Worm (Caenorhabditis elegans) whole organism, L1 larva: ENCODE results near the gene krr-1.

Source experiments
- C04F5.9 ChIP-seq: sonication (generic microtip); optimal IDR thresholded peaks from 2 replicates; lab custom pipeline; 2016; ENCODE audit warnings: missing genetic modification characterization, missing compliant biosample characterization
- C34B4.2 ChIP-seq: sonication (generic microtip); optimal IDR thresholded peaks from 2 replicates; lab custom pipeline; 2017; ENCODE audit warnings: mild to moderate bottlenecking, missing genetic modification characterization, missing compliant biosample characterization
- F16B12.6 ChIP-seq: fragments of 150-350 bp; optimal IDR thresholded peaks from 2 replicates; lab custom pipeline; 2014; ENCODE audit warnings: missing biosample characterization, missing genetic modification characterization
- Y116A8C.19 ChIP-seq: sonication (generic microtip); optimal IDR thresholded peaks from 2 replicates; lab custom pipeline; 2016; ENCODE audit warnings: missing compliant biosample characterization, missing genetic modification characterization, borderline replicate concordance
- aha-1 ChIP-seq: fragments of 150-350 bp; optimal IDR thresholded peaks from 2 replicates; lab custom pipeline; 2014; ENCODE audit warnings: missing biosample characterization, missing genetic modification characterization
- alr-1 ChIP-seq: fragments of 200-800 bp; sonication (Bioruptor generic); optimal IDR thresholded peaks from 2 replicates; lab custom pipeline; 2018; ENCODE audit warnings: borderline replicate concordance, mild to moderate bottlenecking, missing genetic modification characterization, missing compliant biosample characterization
- blmp-1 ChIP-seq: fragments of 150-350 bp; optimal IDR thresholded peaks from 2 replicates; lab custom pipeline; 2014; ENCODE audit warnings: missing biosample characterization, missing genetic modification characterization
- ceh-63 ChIP-seq: fragments of 200-800 bp; sonication (Bioruptor generic); optimal IDR thresholded peaks from 2 replicates; lab custom pipeline; 2018; ENCODE audit warnings: mild to moderate bottlenecking, missing genetic modification characterization, missing compliant biosample characterization
- ceh-8 ChIP-seq: fragments of 200-800 bp; sonication (Bioruptor generic); optimal IDR thresholded peaks from 2 replicates; lab custom pipeline; 2018; ENCODE audit warnings: mild to moderate bottlenecking, missing genetic modification characterization, moderate library complexity, missing compliant biosample characterization
- ceh-82 ChIP-seq, 3 experiments: fragments of 150-350 bp in 1 of 3; sonication (generic microtip) in 2 of 3; optimal IDR thresholded peaks; 2 replicates each; lab custom pipeline; 2014 to 2017; ENCODE audit warnings: missing biosample characterization in 3 of 3, missing genetic modification characterization in 3 of 3
- ceh-88 ChIP-seq: fragments of 200-800 bp; sonication (Bioruptor generic); IDR thresholded peaks from 2 replicates; pipeline ENCODE4 v1.3.6; 2022; ENCODE audit warnings: missing genetic modification characterization, missing compliant biosample characterization
- ceh-90 ChIP-seq: sonication (generic microtip); optimal IDR thresholded peaks from 2 replicates; lab custom pipeline; 2016; ENCODE audit warnings: missing genetic modification characterization, missing compliant biosample characterization
- ces-1 ChIP-seq: fragments of 150-350 bp; optimal IDR thresholded peaks from 2 replicates; lab custom pipeline; 2014; ENCODE audit warnings: missing biosample characterization, missing genetic modification reagents, missing genetic modification characterization
- dpl-1 ChIP-seq, 3 experiments: fragments of 150-350 bp in 2 of 3; sonication (generic microtip) in 1 of 3; optimal IDR thresholded peaks; 2 replicates each; lab custom pipeline; 2014 to 2017; ENCODE audit warnings: missing biosample characterization in 3 of 3, missing genetic modification characterization in 3 of 3, missing genetic modification reagents in 3 of 3
- dsc-1 ChIP-seq: sonication (generic microtip); optimal IDR thresholded peaks from 2 replicates; lab custom pipeline; 2016; ENCODE audit warnings: mild to moderate bottlenecking, missing genetic modification characterization, missing compliant biosample characterization
- efl-1 ChIP-seq, 4 experiments: fragments of 150-350 bp; optimal IDR thresholded peaks in 3 of 4; peaks in 1 of 4; 1 replicate in 1 of 4; 2 replicates in 3 of 4; lab custom pipeline; 2014; ENCODE audit warnings: missing biosample characterization in 2 of 4, missing genetic modification characterization in 2 of 4, missing genetic modification reagents in 2 of 4
- efl-3 ChIP-seq: fragments of 200-800 bp; sonication (Bioruptor generic); optimal IDR thresholded peaks from 2 replicates; lab custom pipeline; 2018; ENCODE audit warnings: mild to moderate bottlenecking, missing genetic modification characterization, missing compliant biosample characterization
- egl-27 ChIP-seq, 2 experiments: fragments of 150-350 bp in 1 of 2; sonication (generic microtip); optimal IDR thresholded peaks; 3 replicates each; lab custom pipeline; 2017 to 2018; ENCODE audit warnings: missing biosample characterization in 2 of 2, missing genetic modification characterization in 2 of 2, missing genetic modification reagents in 2 of 2
- elt-2 ChIP-seq: sonication (generic microtip); optimal IDR thresholded peaks from 2 replicates; lab custom pipeline; 2016; ENCODE audit warnings: missing genetic modification characterization, mild to moderate bottlenecking, inconsistent platforms, missing compliant biosample characterization, missing genetic modification reagents
- ets-5 ChIP-seq: fragments of 200-800 bp; sonication (Bioruptor generic); IDR thresholded peaks from 2 replicates; pipeline ENCODE4 v1.3.6; 2022; ENCODE audit warnings: missing genetic modification characterization, missing compliant biosample characterization
- fkh-4 ChIP-seq: sonication (generic microtip); optimal IDR thresholded peaks from 2 replicates; lab custom pipeline; 2016; ENCODE audit warnings: missing compliant biosample characterization, missing genetic modification characterization, borderline replicate concordance
- fkh-8 ChIP-seq: sonication (generic microtip); optimal IDR thresholded peaks from 2 replicates; lab custom pipeline; 2016; ENCODE audit warnings: mild to moderate bottlenecking, missing genetic modification characterization, missing compliant biosample characterization
- fos-1 ChIP-seq: fragments of 150-350 bp; optimal IDR thresholded peaks from 2 replicates; lab custom pipeline; 2014; ENCODE audit warnings: missing biosample characterization, missing genetic modification characterization
- hlh-4 ChIP-seq: sonication (generic microtip); optimal IDR thresholded peaks from 2 replicates; lab custom pipeline; 2016; ENCODE audit warnings: mild to moderate bottlenecking, missing genetic modification characterization, missing compliant biosample characterization
- hpl-2 ChIP-seq: fragments of 150-350 bp; optimal IDR thresholded peaks from 2 replicates; lab custom pipeline; 2014; ENCODE audit warnings: missing biosample characterization, missing genetic modification reagents, missing genetic modification characterization
- isw-1 ChIP-seq: fragments of 200-800 bp; sonication (Bioruptor generic); IDR thresholded peaks from 2 replicates; pipeline ENCODE4 v1.3.6; 2022; ENCODE audit warnings: missing genetic modification characterization, missing compliant biosample characterization
- jun-1 ChIP-seq: fragments of 150-350 bp; optimal IDR thresholded peaks from 2 replicates; lab custom pipeline; 2014; ENCODE audit warnings: missing biosample characterization, missing genetic modification reagents, missing genetic modification characterization
- lin-14 ChIP-seq: fragments of 200-800 bp; sonication (Bioruptor generic); optimal IDR thresholded peaks from 2 replicates; lab custom pipeline; 2018; ENCODE audit warnings: mild to moderate bottlenecking, missing genetic modification characterization, moderate library complexity, missing compliant biosample characterization
- lin-39 ChIP-seq: fragments of 150-350 bp; optimal IDR thresholded peaks from 2 replicates; lab custom pipeline; 2014; ENCODE audit warnings: missing biosample characterization, missing genetic modification reagents, missing genetic modification characterization
- lir-3 ChIP-seq: sonication (generic microtip); optimal IDR thresholded peaks from 2 replicates; lab custom pipeline; 2016; ENCODE audit warnings: mild to moderate bottlenecking, missing genetic modification characterization, moderate library complexity, missing compliant biosample characterization; ENCODE audit not compliant: poor library complexity
- lsy-2 ChIP-seq, 2 experiments: fragments of 150-350 bp; optimal IDR thresholded peaks; 2 replicates each; lab custom pipeline; 2014; ENCODE audit warnings: missing biosample characterization in 2 of 2, missing genetic modification characterization in 2 of 2
- mep-1 ChIP-seq: fragments of 150-350 bp; optimal IDR thresholded peaks from 2 replicates; lab custom pipeline; 2014; ENCODE audit warnings: missing biosample characterization, missing genetic modification characterization
- nhr-19 ChIP-seq: fragments of 200-800 bp; sonication (Bioruptor generic); conservative IDR thresholded peaks from 2 replicates; pipeline ENCODE4 v1.3.6; 2022; ENCODE audit warnings: missing genetic modification characterization, missing compliant biosample characterization
- nhr-237 ChIP-seq: fragments of 150-350 bp; optimal IDR thresholded peaks from 2 replicates; lab custom pipeline; 2014; ENCODE audit warnings: missing biosample characterization, missing genetic modification characterization
- nhr-28 ChIP-seq: fragments of 150-350 bp; optimal IDR thresholded peaks from 2 replicates; lab custom pipeline; 2014; ENCODE audit warnings: missing biosample characterization, missing genetic modification characterization
- nhr-47 ChIP-seq: sonication (generic microtip); optimal IDR thresholded peaks from 2 replicates; lab custom pipeline; 2016; ENCODE audit warnings: mild to moderate bottlenecking, missing genetic modification characterization, moderate library complexity, missing compliant biosample characterization
- nhr-71 ChIP-seq: sonication (generic microtip); optimal IDR thresholded peaks from 2 replicates; lab custom pipeline; 2016; ENCODE audit warnings: mild to moderate bottlenecking, missing genetic modification characterization, moderate library complexity, missing compliant biosample characterization
- nhr-76 ChIP-seq: sonication (generic microtip); optimal IDR thresholded peaks from 2 replicates; lab custom pipeline; 2017; ENCODE audit warnings: missing biosample characterization, missing genetic modification characterization
- nhr-85 ChIP-seq: sonication (generic microtip); peaks from one replicate; lab custom pipeline; 2016; ENCODE audit warnings: missing genetic modification characterization, inconsistent platforms, missing compliant biosample characterization
- nhr-90 ChIP-seq: sonication (generic microtip); optimal IDR thresholded peaks from 2 replicates; lab custom pipeline; 2016; ENCODE audit warnings: mild to moderate bottlenecking, missing genetic modification characterization, missing compliant biosample characterization; ENCODE audit not compliant: poor library complexity
- skn-1 ChIP-seq: fragments of 150-350 bp; optimal IDR thresholded peaks from 2 replicates; lab custom pipeline; 2014; ENCODE audit warnings: missing biosample characterization, missing genetic modification characterization
- snu-23 ChIP-seq: sonication (generic microtip); optimal IDR thresholded peaks from 2 replicates; lab custom pipeline; 2016; ENCODE audit warnings: missing genetic modification characterization, missing compliant biosample characterization
- sox-4 ChIP-seq: sonication (generic microtip); optimal IDR thresholded peaks from 2 replicates; lab custom pipeline; 2016; ENCODE audit warnings: missing genetic modification characterization, missing compliant biosample characterization
- sptf-1 ChIP-seq: fragments of 150-350 bp; optimal IDR thresholded peaks from 2 replicates; lab custom pipeline; 2014; ENCODE audit warnings: missing biosample characterization, missing genetic modification characterization
- swsn-7 ChIP-seq: sonication (generic microtip); optimal IDR thresholded peaks from 2 replicates; lab custom pipeline; 2016; ENCODE audit warnings: missing genetic modification characterization, missing compliant biosample characterization
- tbx-2 ChIP-seq: sonication (generic microtip); optimal IDR thresholded peaks from 2 replicates; lab custom pipeline; 2016; ENCODE audit warnings: missing genetic modification characterization, missing compliant biosample characterization
- unc-98 ChIP-seq: fragments of 200-800 bp; sonication (Bioruptor generic); IDR thresholded peaks from 2 replicates; pipeline ENCODE4 v1.3.6; 2022; ENCODE audit warnings: missing genetic modification characterization, missing compliant biosample characterization
- vab-15 ChIP-seq: sonication (generic microtip); optimal IDR thresholded peaks from 2 replicates; lab custom pipeline; 2017; ENCODE audit warnings: missing genotype, mild to moderate bottlenecking, missing genetic modification characterization, missing compliant biosample characterization
- xbp-1 ChIP-seq: sonication (generic microtip); optimal IDR thresholded peaks from 2 replicates; lab custom pipeline; 2016; ENCODE audit warnings: missing genetic modification characterization, missing compliant biosample characterization
- zag-1 ChIP-seq: fragments of 150-350 bp; optimal IDR thresholded peaks from 2 replicates; lab custom pipeline; 2014; ENCODE audit warnings: missing biosample characterization, missing genetic modification characterization
- zip-4 ChIP-seq: fragments of 200-800 bp; sonication (Bioruptor generic); optimal IDR thresholded peaks from 2 replicates; lab custom pipeline; 2018; ENCODE audit warnings: mild to moderate bottlenecking, missing genetic modification characterization, moderate library complexity, missing compliant biosample characterization
- ztf-11 ChIP-seq, 2 experiments: sonication (generic microtip); optimal IDR thresholded peaks; 2 replicates each; lab custom pipeline; 2016 to 2017; ENCODE audit warnings: missing genetic modification characterization in 2 of 2, missing biosample characterization in 1 of 2, missing compliant biosample characterization in 1 of 2

Gene krr-1

ce11 chrV:7237133-7237532 lies 6.1 kb downstream of the krr-1 start, which contains the start of gene hyls-1:
TSS of gene hyls-1 (plus strand) at chrV:7237381.
- TF ChIP-seq blmp-1 (tag; lab: Kevin White, UChicago) (peak; percentile 73), nhr-47 (tag; lab: Kevin White, UChicago) (peak; percentile 92), dsc-1 (tag; lab: Kevin White, UChicago) (peak; percentile 82), efl-1 (optimal IDR thresholded peaks at IDR 0.05; lab: Kevin White, UChicago) (peak; percentile 96 to 98), efl-1 (GFP tag; optimal IDR thresholded peaks at IDR 0.05 in 1 of 2; lab: Kevin White, UChicago) (peak; percentile 96 to 100), elt-2 (tag; lab: Kevin White, UChicago) (peak; percentile 15), zip-4 (GFP tag; lab: Kevin White, UChicago) (no peak), xbp-1 (tag; lab: Kevin White, UChicago) (peak; percentile 88), nhr-90 (tag; lab: Kevin White, UChicago) (peak; percentile 89), nhr-71 (peak; percentile 92), dpl-1 (GFP tag; optimal IDR thresholded peaks at IDR 0.05; lab: Kevin White, UChicago) (peak; percentile 94 to 95 (median 95)), F16B12.6 (tag; lab: Kevin White, UChicago) (peak; percentile 40), skn-1 (tag; lab: Kevin White, UChicago) (peak; percentile 95), sptf-1 (tag; lab: Kevin White, UChicago) (no peak), ceh-8 (GFP tag; lab: Kevin White, UChicago) (peak; percentile 44), jun-1 (tag; lab: Kevin White, UChicago) (peak; percentile 64), sox-4 (tag; lab: Kevin White, UChicago) (peak; percentile 8), fos-1 (tag; lab: Kevin White, UChicago) (peak; percentile 52), swsn-7 (tag; lab: Kevin White, UChicago) (peak; percentile 85), C34B4.2 (no peak), unc-98 (no peak), efl-3 (GFP tag; lab: Kevin White, UChicago) (no peak), egl-27 (tag; optimal IDR thresholded peaks at IDR 0.05; lab: Kevin White, UChicago) (no peak), hlh-4 (no peak), ets-5 (GFP tag; lab: Robert Waterston, UW) (no peak), zag-1 (tag; lab: Kevin White, UChicago) (no peak), ceh-82 (tag; optimal IDR thresholded peaks at IDR 0.05; lab: Kevin White, UChicago) (peak; percentile 62 to 92 (median 77)), lin-39 (tag; lab: Kevin White, UChicago) (peak; percentile 74), lsy-2 (tag; optimal IDR thresholded peaks at IDR 0.05; lab: Kevin White, UChicago) (peak; percentile 88), vab-15 (tag; lab: Kevin White, UChicago) (peak; percentile 2), fkh-4 (tag; lab: Kevin White, UChicago) (peak; percentile 28), isw-1 (peak; percentile 88), fkh-8 (tag; lab: Kevin White, UChicago) (peak; percentile 68), ztf-11 (tag; optimal IDR thresholded peaks at IDR 0.05; lab: Kevin White, UChicago) (peak in 1 of 2 experiments; percentile 51), tbx-2 (tag; lab: Kevin White, UChicago) (peak; percentile 88), nhr-19 (peak; percentile 91), C04F5.9 (tag; lab: Kevin White, UChicago) (peak; percentile 48), nhr-85 (tag; lab: Kevin White, UChicago) (peak; percentile 94), nhr-28 (tag; lab: Kevin White, UChicago) (no peak), lir-3 (tag; lab: Kevin White, UChicago) (peak; percentile 74), hpl-2 (GFP tag; lab: Kevin White, UChicago) (peak; percentile 75), Y116A8C.19 (no peak), ceh-63 (GFP tag; lab: Kevin White, UChicago) (no peak), nhr-76 (tag; lab: Kevin White, UChicago) (no peak), aha-1 (tag; lab: Kevin White, UChicago) (no peak), ceh-90 (tag; lab: Kevin White, UChicago) (no peak), alr-1 (tag; lab: Kevin White, UChicago) (no peak), mep-1 (peak; percentile 80), lin-14 (peak; percentile 81), nhr-237 (tag; lab: Kevin White, UChicago) (peak; percentile 51), ces-1 (GFP tag; lab: Kevin White, UChicago) (no peak), snu-23 (GFP tag; lab: Kevin White, UChicago) (peak; percentile 92), ceh-88 (GFP tag; lab: Robert Waterston, UW) (peak; percentile 74; the same call in 1 of the 2 replicates)
